Worm (Caenorhabditis elegans) whole organism, early embryonic: ENCODE measurements around the gene T24E12.12.

Experiments used
- F13C5.2 ChIP-seq: sonication (generic microtip); optimal IDR thresholded peaks from 2 replicates; lab custom pipeline; 2017; ENCODE audit warnings: mild to moderate bottlenecking, missing genetic modification characterization, inconsistent platforms, missing compliant biosample characterization
- aly-1 ChIP-seq: sonication (generic microtip); optimal IDR thresholded peaks from 2 replicates; lab custom pipeline; 2016; ENCODE audit warnings: missing genetic modification characterization, missing compliant biosample characterization
- ama-1 ChIP-seq: fragments of 150-350 bp; optimal IDR thresholded peaks from 2 replicates; lab custom pipeline; 2014
- ceh-13 ChIP-seq: fragments of 200-800 bp; sonication (Bioruptor generic); optimal IDR thresholded peaks from 2 replicates; lab custom pipeline; 2018; ENCODE audit warnings: mild to moderate bottlenecking, missing genetic modification characterization, missing compliant biosample characterization
- ceh-36 ChIP-seq: sonication (generic microtip); optimal IDR thresholded peaks from 2 replicates; lab custom pipeline; 2016; ENCODE audit warnings: missing genetic modification characterization, inconsistent platforms, missing compliant biosample characterization
- ets-7 ChIP-seq: sonication (generic microtip); optimal IDR thresholded peaks from 2 replicates; lab custom pipeline; 2016; ENCODE audit warnings: missing genotype, missing genetic modification characterization, missing compliant biosample characterization
- flt-1 ChIP-seq: fragments of 200-800 bp; sonication (Bioruptor generic); IDR thresholded peaks from 2 replicates; pipeline ENCODE4 v1.3.6; 2022; ENCODE audit warnings: missing genetic modification characterization, missing compliant biosample characterization
- hmbx-1 ChIP-seq: sonication (generic microtip); optimal IDR thresholded peaks from 2 replicates; lab custom pipeline; 2016; ENCODE audit warnings: mild to moderate bottlenecking, missing genetic modification characterization, missing compliant biosample characterization
- hmg-4 ChIP-seq: fragments of 200-800 bp; sonication (Bioruptor generic); optimal IDR thresholded peaks from 2 replicates; lab custom pipeline; 2018; ENCODE audit warnings: mild to moderate bottlenecking, missing genetic modification characterization, missing compliant biosample characterization
- pes-1 ChIP-seq: fragments of 200-800 bp; sonication (Bioruptor generic); IDR thresholded peaks from 2 replicates; pipeline ENCODE4 v1.3.6; 2022; ENCODE audit warnings: missing genetic modification reagents, missing genetic modification characterization, missing compliant biosample characterization
- scrt-1 ChIP-seq: fragments of 200-800 bp; sonication (Bioruptor generic); IDR thresholded peaks from 2 replicates; pipeline ENCODE4 v1.3.6; 2022; ENCODE audit warnings: missing genetic modification characterization, missing compliant biosample characterization
- tbx-37 ChIP-seq: fragments of 200-800 bp; sonication (Bioruptor generic); conservative IDR thresholded peaks from 2 replicates; pipeline ENCODE4 v1.3.6; 2022; ENCODE audit warnings: missing genetic modification reagents, missing genetic modification characterization, missing compliant biosample characterization

ce11 chrII:3727996-3728395, 31.1 kb upstream of the T24E12.12 start, which contains the start of gene C46E10.8:
- no peak for TF ChIP-seq ets-7 (tag; lab: Kevin White, UChicago)
- no peak for TF ChIP-seq hmg-4 (GFP tag; lab: Kevin White, UChicago)
- TF ChIP-seq ceh-13 (GFP tag; lab: Kevin White, UChicago): no peak
- no peak for TF ChIP-seq tbx-37 (GFP tag; lab: Robert Waterston, UW)
- no peak for TF ChIP-seq scrt-1
- no peak for TF ChIP-seq pes-1 (GFP tag; lab: Robert Waterston, UW)
- TF ChIP-seq aly-1 (tag; lab: Kevin White, UChicago): no peak
- TF ChIP-seq ceh-36 (tag; lab: Kevin White, UChicago): no peak
- TF ChIP-seq ama-1: no peak
- no peak for TF ChIP-seq hmbx-1 (tag; lab: Kevin White, UChicago)
- no peak for TF ChIP-seq F13C5.2 (tag; lab: Kevin White, UChicago)
- no peak for TF ChIP-seq flt-1
